Fruit fly (Drosophila melanogaster): ENCODE measurements around the gene Ufsp2.

Gene Ufsp2

DNA sequence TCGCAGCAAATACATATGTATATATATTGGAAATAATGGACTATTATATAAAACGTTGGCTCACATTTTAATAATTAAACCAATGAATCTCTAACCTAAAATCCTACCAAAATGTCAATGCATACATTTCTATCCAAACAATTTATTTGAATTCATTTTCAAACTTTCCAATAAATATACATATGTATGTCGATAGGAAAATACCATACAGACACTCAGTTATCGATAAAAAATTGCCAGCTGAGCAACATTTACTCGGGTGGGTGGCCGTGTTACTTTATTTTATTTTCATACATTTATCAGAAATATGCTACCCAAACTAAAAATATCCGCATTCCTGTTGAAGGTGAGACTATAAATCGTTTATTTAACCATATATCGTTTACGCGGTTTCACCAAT is at the start of gene Ufsp2:
Gene Ufsp2 (plus strand): TSS at position 214 of the 400 bp plus-strand sequence.
- no peak for TF ChIP-seq Sin3A (optimal IDR thresholded peaks at IDR 0.05)
- TF ChIP-seq Myc (optimal IDR thresholded peaks at IDR 0.05), result no peak
- TF ChIP-seq insv (optimal IDR thresholded peaks at IDR 0.05), result no peak
- no peak for TF ChIP-seq ttk (optimal IDR thresholded peaks at IDR 0.05)
- TF ChIP-seq psq (optimal IDR thresholded peaks at IDR 0.05), result no peak
- TF ChIP-seq h (optimal IDR thresholded peaks at IDR 0.05), result no peak

- no peak for TF ChIP-seq Sin3A (optimal IDR thresholded peaks at IDR 0.05)
- no peak for TF ChIP-seq h (optimal IDR thresholded peaks at IDR 0.05)
- TF ChIP-seq insv (optimal IDR thresholded peaks at IDR 0.05), result no peak
- no peak for TF ChIP-seq Myc (optimal IDR thresholded peaks at IDR 0.05)
- no peak for TF ChIP-seq psq (optimal IDR thresholded peaks at IDR 0.05)
Measured at dm6 chr3L:15526712-15527111, 49.7 kb upstream of the Ufsp2 start, which contains the start of gene CG33985. Gene CG33985, minus strand, starts transcription at chr3L:15526812.

DNA sequence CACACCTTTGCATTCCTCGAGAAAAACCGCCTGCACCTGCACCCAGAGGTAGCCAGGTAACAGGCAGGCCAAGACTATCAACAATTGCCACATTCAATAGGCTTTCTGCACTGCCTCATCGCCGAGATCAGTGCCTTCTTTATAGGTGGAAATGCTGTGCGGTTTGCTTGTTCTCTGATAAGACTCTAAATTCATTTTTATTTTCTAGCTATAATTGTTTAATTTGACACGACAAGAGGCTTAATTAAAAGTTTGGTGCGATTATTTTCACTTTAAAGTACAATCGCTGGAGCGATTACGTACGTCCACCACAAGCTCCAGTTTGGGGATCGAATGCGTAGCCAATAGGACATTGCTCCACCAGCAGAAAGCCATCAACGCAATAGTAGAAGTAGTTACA is 49.0 kb upstream of the Ufsp2 start, which contains the start of gene CG42729:
Gene CG42729 (minus strand): TSS at position 101 of the 400 bp plus-strand sequence.
- TF ChIP-seq Sin3A (optimal IDR thresholded peaks at IDR 0.05), result no peak
- no peak for TF ChIP-seq insv (optimal IDR thresholded peaks at IDR 0.05)
- no peak for TF ChIP-seq h (optimal IDR thresholded peaks at IDR 0.05)
- TF ChIP-seq psq (optimal IDR thresholded peaks at IDR 0.05), result no peak
- TF ChIP-seq ttk (optimal IDR thresholded peaks at IDR 0.05), result no peak
- no peak for TF ChIP-seq Myc (optimal IDR thresholded peaks at IDR 0.05)

DNA sequence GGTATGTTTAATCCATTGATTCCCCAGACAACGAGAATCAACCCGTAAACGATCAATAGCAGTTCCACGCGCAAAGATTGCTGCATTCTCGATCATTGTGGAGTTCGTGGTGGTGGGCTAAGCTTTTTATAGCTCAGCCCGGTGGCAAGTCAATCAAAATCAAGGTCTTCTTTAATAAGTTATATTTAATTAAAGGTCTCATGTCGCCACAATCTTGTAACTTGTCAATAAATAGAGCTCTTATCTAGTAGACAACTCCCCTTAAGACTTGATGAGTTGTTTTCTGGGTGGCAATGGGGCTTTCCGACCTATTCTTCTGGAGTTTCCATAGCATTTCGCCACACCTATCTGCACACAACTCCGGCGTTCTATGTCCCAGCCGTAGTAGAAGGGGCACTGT is 48.3 kb upstream of the Ufsp2 start, which contains the start of gene CG42728:
Gene CG42728 (minus strand): TSS at position 101 of the 400 bp plus-strand sequence.
- TF ChIP-seq insv (optimal IDR thresholded peaks at IDR 0.05) (no peak), psq (optimal IDR thresholded peaks at IDR 0.05) (no peak), ttk (optimal IDR thresholded peaks at IDR 0.05) (no peak), Sin3A (optimal IDR thresholded peaks at IDR 0.05) (no peak), h (optimal IDR thresholded peaks at IDR 0.05) (no peak), Myc (optimal IDR thresholded peaks at IDR 0.05) (no peak)

DNA sequence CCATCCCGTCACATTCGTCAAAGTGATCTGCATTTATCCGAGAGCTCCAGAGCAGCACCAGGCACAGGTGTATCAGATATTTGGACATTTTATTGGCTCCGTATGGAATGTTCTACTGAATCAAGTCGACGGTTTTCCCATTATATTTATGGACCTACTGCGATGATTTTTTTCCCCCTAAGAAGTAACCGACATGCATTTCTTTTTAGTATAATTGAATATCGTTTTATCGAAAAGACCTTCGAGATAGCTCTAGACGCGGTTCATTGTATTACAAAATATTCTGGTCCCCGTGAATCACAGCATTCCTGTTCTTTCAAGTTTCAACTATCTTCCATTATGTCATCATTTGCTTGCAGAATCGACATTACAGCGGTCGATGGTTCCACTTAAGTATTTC is 47.2 kb upstream of the Ufsp2 start, which contains the start of gene obst-H:
Gene obst-H (minus strand): TSS at position 101 of the 400 bp plus-strand sequence.
- TF ChIP-seq h (optimal IDR thresholded peaks at IDR 0.05), result no peak
- no peak for TF ChIP-seq Sin3A (optimal IDR thresholded peaks at IDR 0.05)
- no peak for TF ChIP-seq psq (optimal IDR thresholded peaks at IDR 0.05)
- TF ChIP-seq Myc (optimal IDR thresholded peaks at IDR 0.05), result no peak
- no peak for TF ChIP-seq ttk (optimal IDR thresholded peaks at IDR 0.05)
- TF ChIP-seq insv (optimal IDR thresholded peaks at IDR 0.05), result no peak

DNA sequence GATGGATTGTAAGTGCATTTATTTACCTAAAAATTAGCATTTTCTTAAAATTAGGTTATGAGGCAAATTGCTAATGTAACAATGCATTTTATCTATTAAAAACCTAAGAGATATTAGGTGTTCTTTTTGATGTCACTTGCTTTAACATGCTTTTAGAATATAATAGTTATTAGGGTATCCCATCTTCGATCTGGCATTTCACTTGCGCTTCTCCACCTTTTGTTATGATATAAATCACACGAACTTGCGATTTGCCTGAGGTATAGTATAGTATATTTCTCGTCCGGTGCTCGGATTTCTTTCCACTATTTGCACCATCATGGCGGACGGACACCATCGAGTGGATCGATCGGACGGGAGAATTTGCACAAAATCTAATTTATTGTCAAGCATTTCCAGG is 46.3 kb upstream of the Ufsp2 start:
- TF ChIP-seq insv (optimal IDR thresholded peaks at IDR 0.05) (no peak), ttk (optimal IDR thresholded peaks at IDR 0.05) (no peak), psq (optimal IDR thresholded peaks at IDR 0.05) (no peak), Sin3A (optimal IDR thresholded peaks at IDR 0.05) (no peak), h (optimal IDR thresholded peaks at IDR 0.05) (no peak)

- TF ChIP-seq ttk (optimal IDR thresholded peaks at IDR 0.05) (no peak), h (optimal IDR thresholded peaks at IDR 0.05) (no peak), insv (optimal IDR thresholded peaks at IDR 0.05) (no peak), psq (optimal IDR thresholded peaks at IDR 0.05) (no peak), Sin3A (optimal IDR thresholded peaks at IDR 0.05) (no peak), Myc (optimal IDR thresholded peaks at IDR 0.05) (no peak)
Measured at dm6 chr3L:15530638-15531225, 45.6 kb upstream of the Ufsp2 start.

dm6 chr3L:15531423-15532325 is 44.7 kb upstream of the Ufsp2 start, which contains the start of gene CG43248:
Gene CG43248, minus strand, starts transcription at chr3L:15531473.
- TF ChIP-seq Sin3A (optimal IDR thresholded peaks at IDR 0.05) (no peak), ttk (optimal IDR thresholded peaks at IDR 0.05) (no peak), Myc (optimal IDR thresholded peaks at IDR 0.05) (no peak)

- TF ChIP-seq insv (optimal IDR thresholded peaks at IDR 0.05) (no peak), Sin3A (optimal IDR thresholded peaks at IDR 0.05) (no peak), h (optimal IDR thresholded peaks at IDR 0.05) (no peak), ttk (optimal IDR thresholded peaks at IDR 0.05) (no peak), Myc (optimal IDR thresholded peaks at IDR 0.05) (no peak), psq (optimal IDR thresholded peaks at IDR 0.05) (no peak)
Measured at dm6 chr3L:15532368-15533030, 43.9 kb upstream of the Ufsp2 start.

dm6 chr3L:15533402-15534129 is 42.8 kb upstream of the Ufsp2 start:
- TF ChIP-seq Sin3A (optimal IDR thresholded peaks at IDR 0.05) (no peak), insv (optimal IDR thresholded peaks at IDR 0.05) (no peak), psq (optimal IDR thresholded peaks at IDR 0.05) (no peak), h (optimal IDR thresholded peaks at IDR 0.05) (no peak), Myc (optimal IDR thresholded peaks at IDR 0.05) (no peak), ttk (optimal IDR thresholded peaks at IDR 0.05) (no peak)
